Worm (Caenorhabditis elegans) whole organism, L2 larva: ENCODE data around the gene C24H11.2.

Experiments
- F13H6.1 ChIP-seq: sonication (generic microtip); optimal IDR thresholded peaks from 2 replicates; lab custom pipeline; 2016; ENCODE audit warnings: missing genetic modification characterization, missing compliant biosample characterization
- R02D3.7 ChIP-seq: fragments of 150-350 bp; optimal IDR thresholded peaks from 2 replicates; lab custom pipeline; 2014; ENCODE audit warnings: missing biosample characterization, missing genetic modification characterization
- Y55F3AM.14 ChIP-seq: fragments of 200-800 bp; sonication (Bioruptor generic); optimal IDR thresholded peaks from 2 replicates; lab custom pipeline; 2018; ENCODE audit warnings: mild to moderate bottlenecking, missing genetic modification characterization, missing compliant biosample characterization
- alr-1 ChIP-seq: fragments of 150-350 bp; optimal IDR thresholded peaks from 2 replicates; lab custom pipeline; 2014; ENCODE audit warnings: missing biosample characterization, missing genetic modification characterization
- aly-2 ChIP-seq: fragments of 150-350 bp; optimal IDR thresholded peaks from 2 replicates; lab custom pipeline; 2014; ENCODE audit warnings: missing biosample characterization, missing genetic modification characterization
- blmp-1 ChIP-seq: sonication (generic microtip); optimal IDR thresholded peaks from 2 replicates; lab custom pipeline; 2017; ENCODE audit warnings: missing genetic modification characterization, mild to moderate bottlenecking, missing compliant biosample characterization, antibody characterized with exemption, moderate library complexity; ENCODE audit not compliant: insufficient read depth
- dmd-4 ChIP-seq: sonication (generic microtip); optimal IDR thresholded peaks from 2 replicates; lab custom pipeline; 2017; ENCODE audit warnings: missing biosample characterization, missing genetic modification characterization
- elt-1 ChIP-seq: fragments of 150-350 bp; optimal IDR thresholded peaks from 2 replicates; lab custom pipeline; 2014; ENCODE audit warnings: missing biosample characterization, missing genetic modification characterization
- elt-3 ChIP-seq: sonication (generic microtip); optimal IDR thresholded peaks from 2 replicates; lab custom pipeline; 2017; ENCODE audit warnings: missing biosample characterization, missing genetic modification characterization
- fos-1 ChIP-seq: fragments of 150-350 bp; optimal IDR thresholded peaks from 2 replicates; lab custom pipeline; 2014; ENCODE audit warnings: missing biosample characterization, missing genetic modification characterization
- lsy-2 ChIP-seq, 2 experiments: fragments of 150-350 bp in 1 of 2; sonication (generic microtip) in 1 of 2; optimal IDR thresholded peaks; 2 replicates each; lab custom pipeline; 2014 to 2017; ENCODE audit warnings: missing biosample characterization in 2 of 2, missing genetic modification characterization in 2 of 2
- mab-5 ChIP-seq: fragments of 150-350 bp; optimal IDR thresholded peaks from 2 replicates; lab custom pipeline; 2014; ENCODE audit warnings: missing biosample characterization, missing genetic modification characterization
- mdl-1 ChIP-seq, 2 experiments: fragments of 150-350 bp in 1 of 2; sonication (generic microtip) in 1 of 2; optimal IDR thresholded peaks; 2 replicates each; lab custom pipeline; 2017; ENCODE audit warnings: missing biosample characterization in 2 of 2, missing genetic modification characterization in 2 of 2
- nhr-10 ChIP-seq: sonication (generic microtip); optimal IDR thresholded peaks from 2 replicates; lab custom pipeline; 2017; ENCODE audit warnings: missing biosample characterization, missing genetic modification characterization
- nhr-11 ChIP-seq: fragments of 150-350 bp; optimal IDR thresholded peaks from 2 replicates; lab custom pipeline; 2014; ENCODE audit warnings: missing biosample characterization, missing genetic modification characterization
- nhr-12 ChIP-seq: fragments of 150-350 bp; optimal IDR thresholded peaks from 2 replicates; lab custom pipeline; 2014; ENCODE audit warnings: missing biosample characterization, missing genetic modification characterization
- nhr-129 ChIP-seq: fragments of 150-350 bp; optimal IDR thresholded peaks from 2 replicates; lab custom pipeline; 2014; ENCODE audit warnings: missing biosample characterization, missing genetic modification characterization
- nhr-21 ChIP-seq: fragments of 150-350 bp; optimal IDR thresholded peaks from 2 replicates; lab custom pipeline; 2014; ENCODE audit warnings: missing biosample characterization, missing genetic modification characterization
- nhr-23 ChIP-seq: fragments of 150-350 bp; optimal IDR thresholded peaks from 2 replicates; lab custom pipeline; 2014; ENCODE audit warnings: missing biosample characterization, missing genetic modification reagents, missing genetic modification characterization
- nhr-237 ChIP-seq: fragments of 150-350 bp; optimal IDR thresholded peaks from 2 replicates; lab custom pipeline; 2014; ENCODE audit warnings: missing biosample characterization, missing genetic modification characterization
- nhr-25 ChIP-seq: fragments of 150-350 bp; sonication (generic microtip); optimal IDR thresholded peaks from 3 replicates; lab custom pipeline; 2014; ENCODE audit warnings: missing biosample characterization, missing genetic modification characterization
- nhr-6 ChIP-seq: fragments of 150-350 bp; optimal IDR thresholded peaks from 2 replicates; lab custom pipeline; 2014; ENCODE audit warnings: missing biosample characterization, missing genetic modification characterization
- nhr-77 ChIP-seq: fragments of 150-350 bp; optimal IDR thresholded peaks from 2 replicates; lab custom pipeline; 2014; ENCODE audit warnings: missing biosample characterization, missing genetic modification characterization
- peb-1 ChIP-seq: fragments of 150-350 bp; optimal IDR thresholded peaks from 2 replicates; lab custom pipeline; 2014; ENCODE audit warnings: missing biosample characterization, missing genetic modification characterization
- sem-4 ChIP-seq: fragments of 150-350 bp; optimal IDR thresholded peaks from 2 replicates; lab custom pipeline; 2014; ENCODE audit warnings: missing biosample characterization, missing genetic modification reagents, missing genetic modification characterization
- sma-3 ChIP-seq: sonication (generic microtip); optimal IDR thresholded peaks from 2 replicates; lab custom pipeline; 2016; ENCODE audit warnings: missing genetic modification reagents, missing genetic modification characterization, missing compliant biosample characterization
- sma-9 ChIP-seq, 2 experiments: fragments of 150-350 bp in 1 of 2; sonication (generic microtip) in 1 of 2; optimal IDR thresholded peaks; 2 replicates each; lab custom pipeline; 2014 to 2016; ENCODE audit warnings: missing genetic modification characterization in 2 of 2, mild to moderate bottlenecking in 1 of 2, missing biosample characterization in 1 of 2, missing compliant biosample characterization in 1 of 2, missing genetic modification reagents in 1 of 2, moderate library complexity in 1 of 2
- snpc-4 ChIP-seq: fragments of 150-350 bp; optimal IDR thresholded peaks from 2 replicates; lab custom pipeline; 2014; ENCODE audit warnings: missing biosample characterization, missing genetic modification characterization
- unc-39 ChIP-seq: fragments of 150-350 bp; optimal IDR thresholded peaks from 2 replicates; lab custom pipeline; 2014; ENCODE audit warnings: missing biosample characterization, missing genetic modification characterization
- unc-62 ChIP-seq: fragments of 150-350 bp; optimal IDR thresholded peaks from 2 replicates; lab custom pipeline; 2014; ENCODE audit warnings: missing biosample characterization, missing genetic modification reagents, missing genetic modification characterization
- zag-1 ChIP-seq: fragments of 150-350 bp; optimal IDR thresholded peaks from 2 replicates; lab custom pipeline; 2014; ENCODE audit warnings: missing biosample characterization, missing genetic modification characterization
- ztf-11 ChIP-seq: sonication (generic microtip); optimal IDR thresholded peaks from 2 replicates; lab custom pipeline; 2017; ENCODE audit warnings: missing biosample characterization, missing genetic modification characterization
- ztf-4 ChIP-seq: fragments of 150-350 bp; optimal IDR thresholded peaks from 2 replicates; lab custom pipeline; 2014; ENCODE audit warnings: missing biosample characterization, missing genetic modification characterization

Gene C24H11.2

DNA sequence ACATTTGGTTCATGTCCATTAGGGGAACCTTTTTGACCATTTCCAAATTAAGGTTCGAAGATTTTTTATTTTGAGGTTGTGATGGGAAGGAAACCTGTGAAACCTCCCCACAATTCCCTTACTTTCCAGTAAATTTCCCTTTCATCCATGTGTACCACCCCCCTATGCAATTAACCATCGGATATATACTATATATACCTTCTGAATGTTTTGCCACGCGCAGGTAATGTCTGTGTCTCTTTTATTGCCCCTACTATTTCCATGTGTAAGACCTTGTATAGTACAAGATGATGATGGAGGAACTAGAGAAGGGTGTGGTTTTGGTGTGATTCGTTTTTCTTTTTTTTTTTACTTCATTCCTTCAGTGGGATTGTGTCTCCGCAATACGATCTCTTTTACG lies 22.5 kb upstream of the C24H11.2 start (continued):
- TF ChIP-seq R02D3.7 (no peak), sem-4 (tag; lab: Kevin White, UChicago) (peak; percentile 64), nhr-77 (tag; lab: Kevin White, UChicago) (no peak), peb-1 (no peak)

DNA sequence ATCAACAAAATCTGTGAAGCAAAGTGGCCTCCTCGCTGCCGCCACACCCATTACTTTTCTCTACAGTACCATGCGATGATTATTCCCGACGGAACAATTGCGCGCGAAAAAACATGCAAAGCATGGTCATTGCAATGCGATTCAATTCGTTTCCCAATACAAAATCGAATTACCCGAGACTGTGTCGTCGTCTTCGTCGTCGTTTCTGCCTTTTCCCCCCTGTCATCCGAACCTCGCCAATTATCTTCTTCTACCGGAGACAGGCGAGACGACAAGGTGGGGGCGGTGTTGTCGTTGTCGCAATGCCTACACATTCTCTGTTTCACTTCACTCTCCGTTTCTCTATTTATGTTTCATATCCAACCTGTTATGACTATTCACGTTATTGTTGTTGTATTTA lies 19.7 kb upstream of the C24H11.2 start:
- TF ChIP-seq fos-1 (peak; percentile 6), nhr-25 (tag; lab: Kevin White, UChicago) (peak; percentile 56), sma-9 (GFP tag; optimal IDR thresholded peaks at IDR 0.05; lab: Kevin White, UChicago) (peak; percentile 5), sma-9 (tag; optimal IDR thresholded peaks at IDR 0.05; lab: Kevin White, UChicago) (no peak), nhr-21 (tag; lab: Kevin White, UChicago) (peak; percentile 42), ztf-4 (tag; lab: Kevin White, UChicago) (no peak), R02D3.7 (no peak), lsy-2 (tag; optimal IDR thresholded peaks at IDR 0.05; lab: Kevin White, UChicago) (peak in 1 of 2 experiments; percentile 32), zag-1 (tag; lab: Kevin White, UChicago) (no peak), nhr-129 (tag; lab: Kevin White, UChicago) (peak; percentile 40), sma-3 (peak; percentile 39)

DNA sequence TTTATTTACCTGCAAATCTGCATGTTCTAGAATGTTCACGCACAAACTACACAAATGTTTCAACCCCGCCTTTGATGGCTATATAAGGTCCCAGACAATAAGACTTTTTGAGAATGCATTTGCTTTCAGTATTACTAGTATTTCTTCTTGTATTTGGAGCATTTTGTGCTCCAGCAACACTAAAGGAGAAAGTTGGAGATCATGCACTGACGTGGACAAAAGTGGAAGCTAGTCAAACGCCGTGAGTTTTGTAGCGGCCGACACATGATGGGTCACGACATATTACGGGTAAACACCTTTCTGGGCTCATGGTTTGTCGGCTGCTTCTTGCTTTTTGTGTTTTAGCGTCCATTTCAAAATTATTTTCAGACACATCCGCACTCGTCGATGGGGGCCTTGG lies 18.3 kb upstream of the C24H11.2 start, which contains the start of gene C18D11.6:
Gene C18D11.6 (plus strand): TSS at position 110 of the 400 bp plus-strand sequence.
- TF ChIP-seq nhr-6 (no peak), sma-3 (no peak), nhr-11 (tag; lab: Kevin White, UChicago) (no peak), dmd-4 (tag; lab: Kevin White, UChicago) (no peak), aly-2 (no peak), snpc-4 (tag; lab: Kevin White, UChicago) (no peak), nhr-77 (tag; lab: Kevin White, UChicago) (no peak), nhr-12 (tag; lab: Kevin White, UChicago) (no peak), blmp-1 (no peak), nhr-129 (tag; lab: Kevin White, UChicago) (no peak), nhr-25 (tag; lab: Kevin White, UChicago) (no peak), unc-62 (GFP tag; lab: Kevin White, UChicago) (no peak), nhr-23 (tag; lab: Kevin White, UChicago) (no peak), mab-5 (tag; lab: Kevin White, UChicago) (no peak)

DNA sequence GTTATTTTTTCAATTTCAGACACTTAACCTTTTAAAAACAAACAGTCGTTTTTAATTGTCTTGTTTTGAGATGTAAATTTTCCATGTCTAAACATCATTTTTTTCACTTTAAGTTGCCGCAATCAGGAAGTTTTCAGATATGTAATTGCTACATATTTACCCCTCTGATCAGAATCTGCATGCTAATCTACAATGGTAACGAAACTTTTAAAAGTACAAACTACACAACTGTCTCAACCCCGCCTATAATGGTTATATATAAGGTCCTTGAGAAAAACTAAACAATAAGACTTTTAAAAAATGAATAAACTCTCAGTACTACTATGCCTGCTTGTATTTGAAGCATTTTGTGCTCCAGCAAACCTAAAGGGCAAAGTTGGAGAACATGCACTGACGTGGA lies 16.7 kb upstream of the C24H11.2 start, which contains the start of gene C18D11.9:
Gene C18D11.9 (plus strand): TSS at position 301 of the 400 bp plus-strand sequence.
- no peak for TF ChIP-seq Y55F3AM.14 (GFP tag; lab: Kevin White, UChicago)
- no peak for TF ChIP-seq nhr-10 (tag; lab: Kevin White, UChicago)
- TF ChIP-seq ztf-11 (tag; lab: Kevin White, UChicago): no peak
- no peak for TF ChIP-seq nhr-129 (tag; lab: Kevin White, UChicago)
- no peak for TF ChIP-seq F13H6.1 (tag; lab: Kevin White, UChicago)
- no peak for TF ChIP-seq unc-39 (tag; lab: Kevin White, UChicago)
- no peak for TF ChIP-seq lsy-2 (tag; optimal IDR thresholded peaks at IDR 0.05; lab: Kevin White, UChicago)
- no peak for TF ChIP-seq peb-1
- no peak for TF ChIP-seq mdl-1 (tag; optimal IDR thresholded peaks at IDR 0.05; lab: Kevin White, UChicago)
- no peak for TF ChIP-seq nhr-23 (tag; lab: Kevin White, UChicago)
- TF ChIP-seq nhr-21 (tag; lab: Kevin White, UChicago): no peak
- no peak for TF ChIP-seq nhr-77 (tag; lab: Kevin White, UChicago)
- TF ChIP-seq alr-1 (tag; lab: Kevin White, UChicago): no peak
- no peak for TF ChIP-seq mab-5 (tag; lab: Kevin White, UChicago)

DNA sequence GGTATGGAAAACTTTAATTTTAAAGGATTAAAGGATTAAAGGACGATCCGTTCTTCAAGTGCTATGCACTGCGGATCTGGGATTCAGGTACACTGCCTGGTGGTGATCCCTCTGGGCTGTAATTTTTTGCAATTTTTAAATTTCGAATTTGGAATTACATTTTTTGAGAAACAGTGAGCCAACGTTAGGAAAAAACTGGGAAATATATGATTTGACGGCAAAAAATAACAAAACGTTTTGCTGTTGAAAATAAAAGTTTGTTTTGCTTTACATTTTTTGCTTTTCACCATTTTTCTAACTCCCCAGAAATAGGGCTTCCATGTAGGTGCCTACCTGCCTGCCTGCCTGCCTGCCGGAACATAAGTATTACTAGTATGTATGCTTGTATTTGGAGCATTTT lies 15.3 kb upstream of the C24H11.2 start, which contains the start of gene C18D11.10:
Gene C18D11.10 (plus strand): TSS at position 301 of the 400 bp plus-strand sequence.
- TF ChIP-seq ztf-11 (tag; lab: Kevin White, UChicago) (no peak), elt-3 (tag; lab: Kevin White, UChicago) (no peak), aly-2 (no peak), snpc-4 (tag; lab: Kevin White, UChicago) (no peak), F13H6.1 (tag; lab: Kevin White, UChicago) (no peak), elt-1 (tag; lab: Kevin White, UChicago) (no peak), nhr-237 (tag; lab: Kevin White, UChicago) (no peak), unc-62 (GFP tag; lab: Kevin White, UChicago) (no peak), sma-9 (GFP tag; optimal IDR thresholded peaks at IDR 0.05; lab: Kevin White, UChicago) (no peak), sma-9 (tag; optimal IDR thresholded peaks at IDR 0.05; lab: Kevin White, UChicago) (no peak), lsy-2 (tag; optimal IDR thresholded peaks at IDR 0.05; lab: Kevin White, UChicago) (no peak), nhr-11 (tag; lab: Kevin White, UChicago) (no peak)
